Worm (Caenorhabditis elegans) whole organism, mixed stage, embryonic: ENCODE data around the gene epic-2.

Experiments used
- M03D4.4 ChIP-seq: sonication (generic microtip); optimal IDR thresholded peaks from 2 replicates; lab custom pipeline; 2017; ENCODE audit warnings: mild to moderate bottlenecking, missing genetic modification characterization, missing compliant biosample characterization
- bed-3 ChIP-seq: fragments of 200-800 bp; sonication (Bioruptor generic); optimal IDR thresholded peaks from 3 replicates; lab custom pipeline; 2018; ENCODE audit warnings: mild to moderate bottlenecking, missing genetic modification characterization, moderate library complexity, missing compliant biosample characterization
- ceh-39 ChIP-seq: fragments of 150-350 bp; optimal IDR thresholded peaks from 2 replicates; lab custom pipeline; 2014; ENCODE audit warnings: missing biosample characterization, missing genetic modification characterization
- ceh-43 ChIP-seq: fragments of 200-800 bp; sonication (Bioruptor generic); optimal IDR thresholded peaks from 2 replicates; lab custom pipeline; 2018; ENCODE audit warnings: mild to moderate bottlenecking, missing genetic modification characterization, moderate library complexity, missing compliant biosample characterization
- ceh-83 ChIP-seq: fragments of 200-800 bp; sonication (Bioruptor generic); optimal IDR thresholded peaks from 2 replicates; lab custom pipeline; 2018; ENCODE audit warnings: mild to moderate bottlenecking, missing genetic modification characterization, missing compliant biosample characterization
- ces-1 ChIP-seq: fragments of 150-350 bp; optimal IDR thresholded peaks from 2 replicates; lab custom pipeline; 2014; ENCODE audit warnings: missing biosample characterization, missing genetic modification reagents, missing genetic modification characterization
- cnd-1 ChIP-seq: fragments of 200-800 bp; sonication (Bioruptor generic); optimal IDR thresholded peaks from 2 replicates; lab custom pipeline; 2018; ENCODE audit warnings: mild to moderate bottlenecking, missing genetic modification characterization, missing compliant biosample characterization
- drap-1 ChIP-seq: fragments of 200-800 bp; sonication (Bioruptor generic); optimal IDR thresholded peaks from 3 replicates; lab custom pipeline; 2018; ENCODE audit warnings: mild to moderate bottlenecking, missing genetic modification characterization, missing compliant biosample characterization
- elt-1 ChIP-seq: sonication (generic microtip); optimal IDR thresholded peaks from 2 replicates; lab custom pipeline; 2017; ENCODE audit warnings: missing genetic modification characterization, mild to moderate bottlenecking, missing compliant biosample characterization, antibody characterized with exemption, moderate library complexity, borderline replicate concordance; ENCODE audit not compliant: insufficient read depth
- elt-3 ChIP-seq: fragments of 150-350 bp; optimal IDR thresholded peaks from 2 replicates; lab custom pipeline; 2014; ENCODE audit warnings: missing biosample characterization, missing genetic modification characterization
- flh-1 ChIP-seq: fragments of 200-800 bp; sonication (Bioruptor generic); optimal IDR thresholded peaks from 2 replicates; lab custom pipeline; 2018; ENCODE audit warnings: mild to moderate bottlenecking, missing genetic modification characterization, moderate library complexity, missing compliant biosample characterization
- ham-2 ChIP-seq: fragments of 200-800 bp; sonication (Bioruptor generic); optimal IDR thresholded peaks from 2 replicates; lab custom pipeline; 2018; ENCODE audit warnings: mild to moderate bottlenecking, missing genetic modification characterization, missing compliant biosample characterization
- hlh-1 ChIP-seq: fragments of 150-350 bp; optimal IDR thresholded peaks from 2 replicates; lab custom pipeline; 2014; ENCODE audit warnings: missing biosample characterization, missing genetic modification reagents, missing genetic modification characterization
- lin-13 ChIP-seq: fragments of 150-350 bp; optimal IDR thresholded peaks from 2 replicates; lab custom pipeline; 2014; ENCODE audit warnings: missing biosample characterization, missing genetic modification characterization
- lin-32 ChIP-seq: fragments of 200-800 bp; sonication (Bioruptor generic); optimal IDR thresholded peaks from 2 replicates; lab custom pipeline; 2018; ENCODE audit warnings: mild to moderate bottlenecking, missing genetic modification characterization, missing compliant biosample characterization
- lsy-2 ChIP-seq: fragments of 150-350 bp; optimal IDR thresholded peaks from 2 replicates; lab custom pipeline; 2014; ENCODE audit warnings: missing biosample characterization, missing genetic modification characterization
- mab-5 ChIP-seq: fragments of 150-350 bp; optimal IDR thresholded peaks from 2 replicates; lab custom pipeline; 2014; ENCODE audit warnings: missing biosample characterization, missing genetic modification characterization
- mep-1 ChIP-seq: fragments of 150-350 bp; optimal IDR thresholded peaks from 2 replicates; lab custom pipeline; 2017; ENCODE audit warnings: missing biosample characterization, missing genetic modification reagents, missing genetic modification characterization, inconsistent platforms
- mls-2 ChIP-seq: sonication (generic microtip); optimal IDR thresholded peaks from 2 replicates; lab custom pipeline; 2016; ENCODE audit warnings: mild to moderate bottlenecking, missing genetic modification characterization, moderate library complexity, missing compliant biosample characterization
- nhr-12 ChIP-seq: fragments of 150-350 bp; optimal IDR thresholded peaks from 2 replicates; lab custom pipeline; 2014; ENCODE audit warnings: missing biosample characterization, missing genetic modification characterization
- nhr-2 ChIP-seq: fragments of 150-350 bp; optimal IDR thresholded peaks from 2 replicates; lab custom pipeline; 2014; ENCODE audit warnings: missing biosample characterization, missing genetic modification characterization
- nhr-237 ChIP-seq: fragments of 150-350 bp; optimal IDR thresholded peaks from 2 replicates; lab custom pipeline; 2014; ENCODE audit warnings: missing biosample characterization, missing genetic modification characterization
- nhr-28 ChIP-seq: fragments of 150-350 bp; optimal IDR thresholded peaks from 2 replicates; lab custom pipeline; 2014; ENCODE audit warnings: missing biosample characterization, missing genetic modification characterization
- nhr-76 ChIP-seq: sonication (generic microtip); optimal IDR thresholded peaks from 2 replicates; lab custom pipeline; 2017; ENCODE audit warnings: missing biosample characterization, missing genetic modification characterization
- pha-4 ChIP-seq: fragments of 150-350 bp; optimal IDR thresholded peaks from 2 replicates; lab custom pipeline; 2018; ENCODE audit warnings: missing biosample characterization, missing genetic modification reagents, missing genetic modification characterization
- sem-2 ChIP-seq: fragments of 200-800 bp; sonication (Bioruptor generic); optimal IDR thresholded peaks from 2 replicates; lab custom pipeline; 2018; ENCODE audit warnings: mild to moderate bottlenecking, missing genetic modification characterization, missing compliant biosample characterization
- snpc-4 ChIP-seq: fragments of 150-350 bp; optimal IDR thresholded peaks from 2 replicates; lab custom pipeline; 2014; ENCODE audit warnings: missing biosample characterization, missing genetic modification characterization
- sptf-1 ChIP-seq: sonication (generic microtip); optimal IDR thresholded peaks from 2 replicates; lab custom pipeline; 2017; ENCODE audit warnings: mild to moderate bottlenecking, missing genetic modification characterization, moderate library complexity, missing compliant biosample characterization
- tbx-8 ChIP-seq: fragments of 200-800 bp; sonication (Bioruptor generic); optimal IDR thresholded peaks from 2 replicates; lab custom pipeline; 2018; ENCODE audit warnings: mild to moderate bottlenecking, missing genetic modification characterization, moderate library complexity, missing compliant biosample characterization
- unc-120 ChIP-seq: sonication (generic microtip); optimal IDR thresholded peaks from 2 replicates; lab custom pipeline; 2017; ENCODE audit warnings: missing genetic modification characterization, missing compliant biosample characterization; ENCODE audit not compliant: poor library complexity, severe bottlenecking
- unc-39 ChIP-seq: fragments of 150-350 bp; optimal IDR thresholded peaks from 2 replicates; lab custom pipeline; 2014; ENCODE audit warnings: missing biosample characterization, missing genetic modification characterization
- unc-62 ChIP-seq: fragments of 150-350 bp; optimal IDR thresholded peaks from 2 replicates; lab custom pipeline; 2014; ENCODE audit warnings: missing biosample characterization, missing genetic modification reagents, missing genetic modification characterization
- ztf-11 ChIP-seq: fragments of 150-350 bp; optimal IDR thresholded peaks from 2 replicates; lab custom pipeline; 2014; ENCODE audit warnings: missing biosample characterization, missing genetic modification characterization

The epic-2 gene

ce11 chrIV:1708426-1708826 lies 12.2 kb upstream of the epic-2 start:
- TF ChIP-seq snpc-4 (tag; lab: Kevin White, UChicago) (no peak), ceh-39 (no peak), cnd-1 (no peak), ceh-83 (GFP tag; lab: Kevin White, UChicago) (no peak), sptf-1 (no peak), ztf-11 (tag; lab: Kevin White, UChicago) (no peak), tbx-8 (GFP tag; lab: Kevin White, UChicago) (no peak)

ce11 chrIV:1709002-1709401 lies 11.6 kb upstream of the epic-2 start:
- TF ChIP-seq sptf-1 (no peak), nhr-12 (tag; lab: Kevin White, UChicago) (no peak), pha-4 (no peak), drap-1 (GFP tag; lab: Kevin White, UChicago) (no peak), nhr-28 (tag; lab: Kevin White, UChicago) (no peak), nhr-237 (tag; lab: Kevin White, UChicago) (no peak), snpc-4 (tag; lab: Kevin White, UChicago) (no peak), ztf-11 (tag; lab: Kevin White, UChicago) (no peak), mab-5 (tag; lab: Kevin White, UChicago) (no peak), ceh-83 (GFP tag; lab: Kevin White, UChicago) (no peak), unc-120 (tag; lab: Kevin White, UChicago) (no peak), lsy-2 (tag; lab: Kevin White, UChicago) (no peak), tbx-8 (GFP tag; lab: Kevin White, UChicago) (no peak), unc-39 (no peak), ham-2 (no peak), sem-2 (no peak), hlh-1 (tag; lab: Kevin White, UChicago) (no peak), elt-3 (tag; lab: Kevin White, UChicago) (no peak), mep-1 (tag; lab: Kevin White, UChicago) (no peak), nhr-76 (no peak)

ce11 chrIV:1709695-1710315 lies 10.8 kb upstream of the epic-2 start, which contains the start of the genes pbs-1 and K08D12.3:
Gene pbs-1 (minus strand): TSS chrIV:1709745.
Gene K08D12.3 (plus strand): TSS chrIV:1710265.
- TF ChIP-seq nhr-2 (tag; lab: Kevin White, UChicago) (no peak), hlh-1 (tag; lab: Kevin White, UChicago) (no peak), drap-1 (GFP tag; lab: Kevin White, UChicago) (no peak), M03D4.4 (tag; lab: Kevin White, UChicago) (no peak), mep-1 (tag; lab: Kevin White, UChicago) (peak; percentile 55), lin-13 (tag; lab: Kevin White, UChicago) (peak; percentile 88), nhr-237 (tag; lab: Kevin White, UChicago) (peak; percentile 30), sem-2 (no peak), ces-1 (GFP tag; lab: Kevin White, UChicago) (peak; percentile 22), elt-3 (tag; lab: Kevin White, UChicago) (no peak), ceh-39 (peak; percentile 49), flh-1 (no peak), pha-4 (peak; percentile 64), lsy-2 (tag; lab: Kevin White, UChicago) (peak; percentile 72), bed-3 (GFP tag; lab: Kevin White, UChicago) (no peak), unc-120 (tag; lab: Kevin White, UChicago) (no peak)

ce11 chrIV:1710535-1710934 lies 10.1 kb upstream of the epic-2 start:
- TF ChIP-seq elt-1 (tag; lab: Kevin White, UChicago) (no peak), mep-1 (tag; lab: Kevin White, UChicago) (no peak), nhr-2 (tag; lab: Kevin White, UChicago) (no peak), ztf-11 (tag; lab: Kevin White, UChicago) (no peak), pha-4 (no peak), unc-120 (tag; lab: Kevin White, UChicago) (no peak), lin-13 (tag; lab: Kevin White, UChicago) (no peak)

ce11 chrIV:1711029-1711489 lies 9.5 kb upstream of the epic-2 start, which contains the start of gene rpi-2:
Gene rpi-2 (plus strand): TSS chrIV:1711262.
- TF ChIP-seq unc-62 (GFP tag; lab: Kevin White, UChicago) (no peak), sptf-1 (no peak), nhr-237 (tag; lab: Kevin White, UChicago) (no peak), mls-2 (tag; lab: Kevin White, UChicago) (no peak), nhr-28 (tag; lab: Kevin White, UChicago) (no peak), ceh-43 (GFP tag; lab: Kevin White, UChicago) (no peak), nhr-2 (tag; lab: Kevin White, UChicago) (no peak), hlh-1 (tag; lab: Kevin White, UChicago) (no peak), lin-32 (GFP tag; lab: Kevin White, UChicago) (no peak)
